Worm (Caenorhabditis elegans) whole organism, L4 larva: ENCODE data around the gene F42A9.17.

ENCODE experiments used
- ceh-28 ChIP-seq: fragments of 150-350 bp; optimal IDR thresholded peaks from 2 replicates; lab custom pipeline; 2014; ENCODE audit warnings: missing biosample characterization, missing genetic modification reagents, missing genetic modification characterization
- lin-1 ChIP-seq: fragments of 200-800 bp; sonication (Bioruptor generic); IDR thresholded peaks from 2 replicates; pipeline ENCODE4 v1.3.6; 2022; ENCODE audit warnings: missing genetic modification reagents, missing genetic modification characterization, missing compliant biosample characterization

- TF ChIP-seq lin-1 = no peak
- TF ChIP-seq ceh-28 (tag; lab: Kevin White, UChicago) = no peak
These were observed 39.0 kb upstream of the F42A9.17 start, which contains the start of gene C49C8.2 for ce11 chrIV:8650696-8651095.
